Worm (Caenorhabditis elegans) whole organism, late embryonic: ENCODE data around the gene nlp-23.

ENCODE experiments used
- K02D7.2 ChIP-seq: sonication (generic microtip); optimal IDR thresholded peaks from 2 replicates; lab custom pipeline; 2017; ENCODE audit warnings: mild to moderate bottlenecking, missing genetic modification characterization, missing compliant biosample characterization
- K09A11.1 ChIP-seq: sonication (generic microtip); optimal IDR thresholded peaks from 2 replicates; lab custom pipeline; 2017; ENCODE audit warnings: antibody characterized with exemption, mild to moderate bottlenecking, missing genetic modification characterization, missing compliant biosample characterization; ENCODE audit not compliant: insufficient read depth
- Y22D7AL.16 ChIP-seq: sonication (generic microtip); optimal IDR thresholded peaks from 2 replicates; lab custom pipeline; 2016; ENCODE audit warnings: missing genetic modification characterization, missing compliant biosample characterization
- ceh-14 ChIP-seq: sonication (generic microtip); optimal IDR thresholded peaks from 2 replicates; lab custom pipeline; 2016; ENCODE audit warnings: missing genotype, missing genetic modification characterization, missing compliant biosample characterization
- ceh-18 ChIP-seq: sonication (generic microtip); optimal IDR thresholded peaks from 2 replicates; lab custom pipeline; 2016; ENCODE audit warnings: missing genetic modification characterization, missing compliant biosample characterization
- ceh-19 ChIP-seq: fragments of 200-800 bp; sonication (Bioruptor generic); optimal IDR thresholded peaks from 2 replicates; lab custom pipeline; 2018; ENCODE audit warnings: mild to moderate bottlenecking, missing genetic modification characterization, missing compliant biosample characterization
- ceh-2 ChIP-seq: sonication (generic microtip); optimal IDR thresholded peaks from 2 replicates; lab custom pipeline; 2016; ENCODE audit warnings: missing genotype, missing genetic modification characterization, missing compliant biosample characterization
- ceh-22 ChIP-seq: sonication (generic microtip); optimal IDR thresholded peaks from 2 replicates; lab custom pipeline; 2017; ENCODE audit warnings: missing biosample characterization, missing genetic modification characterization
- ceh-30 ChIP-seq: fragments of 150-350 bp; optimal IDR thresholded peaks from 2 replicates; lab custom pipeline; 2014; ENCODE audit warnings: missing biosample characterization, missing genetic modification characterization
- ceh-31 ChIP-seq: sonication (generic microtip); optimal IDR thresholded peaks from 2 replicates; lab custom pipeline; 2016; ENCODE audit warnings: missing genetic modification characterization, missing compliant biosample characterization
- ceh-9 ChIP-seq: sonication (generic microtip); optimal IDR thresholded peaks from 2 replicates; lab custom pipeline; 2016; ENCODE audit warnings: mild to moderate bottlenecking, missing genetic modification characterization, inconsistent platforms, missing compliant biosample characterization
- che-1 ChIP-seq: sonication (generic microtip); optimal IDR thresholded peaks from 2 replicates; lab custom pipeline; 2016; ENCODE audit warnings: mild to moderate bottlenecking, missing genetic modification characterization, missing compliant biosample characterization
- dmd-4 ChIP-seq: sonication (generic microtip); optimal IDR thresholded peaks from 2 replicates; lab custom pipeline; 2016; ENCODE audit warnings: borderline replicate concordance, missing genetic modification characterization, missing compliant biosample characterization
- elt-2 ChIP-seq: sonication (generic microtip); optimal IDR thresholded peaks from 2 replicates; lab custom pipeline; 2016; ENCODE audit warnings: missing genetic modification reagents, missing genetic modification characterization, missing compliant biosample characterization
- elt-4 ChIP-seq: sonication (generic microtip); optimal IDR thresholded peaks from 2 replicates; lab custom pipeline; 2016; ENCODE audit warnings: missing genetic modification characterization, missing compliant biosample characterization
- ets-4 ChIP-seq: sonication (generic microtip); optimal IDR thresholded peaks from 2 replicates; lab custom pipeline; 2016; ENCODE audit warnings: missing genetic modification characterization, missing compliant biosample characterization
- eyg-1 ChIP-seq: sonication (generic microtip); optimal IDR thresholded peaks from 2 replicates; lab custom pipeline; 2016; ENCODE audit warnings: missing genotype, missing genetic modification characterization, missing compliant biosample characterization
- fax-1 ChIP-seq: sonication (generic microtip); optimal IDR thresholded peaks from 2 replicates; lab custom pipeline; 2016; ENCODE audit warnings: missing genotype, missing genetic modification characterization, missing compliant biosample characterization
- fkh-6 ChIP-seq: sonication (generic microtip); optimal IDR thresholded peaks from 2 replicates; lab custom pipeline; 2016; ENCODE audit warnings: missing genetic modification characterization, missing compliant biosample characterization
- gmeb-2 ChIP-seq: sonication (generic microtip); optimal IDR thresholded peaks from 2 replicates; lab custom pipeline; 2016; ENCODE audit warnings: missing genetic modification characterization, inconsistent platforms, missing compliant biosample characterization
- hlh-13 ChIP-seq: fragments of 200-800 bp; sonication (Bioruptor generic); optimal IDR thresholded peaks from 2 replicates; lab custom pipeline; 2018; ENCODE audit warnings: mild to moderate bottlenecking, missing genetic modification characterization, missing compliant biosample characterization
- hlh-15 ChIP-seq: sonication (generic microtip); optimal IDR thresholded peaks from 2 replicates; lab custom pipeline; 2016; ENCODE audit warnings: missing genetic modification characterization, missing compliant biosample characterization
- hlh-30 ChIP-seq: sonication (generic microtip); optimal IDR thresholded peaks from 2 replicates; lab custom pipeline; 2017; ENCODE audit warnings: antibody characterized with exemption, missing genetic modification characterization, missing compliant biosample characterization; ENCODE audit not compliant: insufficient read depth
- hlh-8 ChIP-seq: sonication (generic microtip); optimal IDR thresholded peaks from 2 replicates; lab custom pipeline; 2016; ENCODE audit warnings: missing genotype, missing genetic modification characterization, missing compliant biosample characterization
- madf-2 ChIP-seq: sonication (generic microtip); optimal IDR thresholded peaks from 2 replicates; lab custom pipeline; 2017; ENCODE audit warnings: missing genetic modification characterization, missing compliant biosample characterization
- nhr-232 ChIP-seq: sonication (generic microtip); optimal IDR thresholded peaks from 2 replicates; lab custom pipeline; 2016; ENCODE audit warnings: missing genetic modification characterization, missing compliant biosample characterization
- npax-4 ChIP-seq: sonication (generic microtip); optimal IDR thresholded peaks from 2 replicates; lab custom pipeline; 2016; ENCODE audit warnings: missing genetic modification characterization, missing compliant biosample characterization
- pag-3 ChIP-seq: sonication (generic microtip); optimal IDR thresholded peaks from 2 replicates; lab custom pipeline; 2016; ENCODE audit warnings: missing compliant biosample characterization, missing genetic modification characterization, borderline replicate concordance
- pat-9 ChIP-seq: fragments of 200-800 bp; sonication (Bioruptor generic); optimal IDR thresholded peaks from 2 replicates; lab custom pipeline; 2018; ENCODE audit warnings: mild to moderate bottlenecking, missing genetic modification characterization, moderate library complexity, missing compliant biosample characterization
- pha-2 ChIP-seq: sonication (generic microtip); optimal IDR thresholded peaks from 2 replicates; lab custom pipeline; 2017; ENCODE audit warnings: mild to moderate bottlenecking, missing genetic modification characterization, missing compliant biosample characterization
- ref-2 ChIP-seq: sonication (generic microtip); optimal IDR thresholded peaks from 2 replicates; lab custom pipeline; 2016; ENCODE audit warnings: missing genetic modification characterization, missing compliant biosample characterization
- sdc-2 ChIP-seq: sonication (generic microtip); optimal IDR thresholded peaks from 2 replicates; lab custom pipeline; 2016; ENCODE audit warnings: missing genotype, missing genetic modification characterization, missing compliant biosample characterization
- unc-55 ChIP-seq: sonication (generic microtip); optimal IDR thresholded peaks from 2 replicates; lab custom pipeline; 2017; ENCODE audit warnings: missing biosample characterization, missing genetic modification reagents, missing genetic modification characterization
- zip-5 ChIP-seq: sonication (generic microtip); optimal IDR thresholded peaks from 2 replicates; lab custom pipeline; 2016; ENCODE audit warnings: missing genetic modification characterization, missing compliant biosample characterization
- ztf-16 ChIP-seq: sonication (generic microtip); optimal IDR thresholded peaks from 2 replicates; lab custom pipeline; 2017; ENCODE audit warnings: missing genetic modification characterization, missing compliant biosample characterization

nlp-23 gene

DNA sequence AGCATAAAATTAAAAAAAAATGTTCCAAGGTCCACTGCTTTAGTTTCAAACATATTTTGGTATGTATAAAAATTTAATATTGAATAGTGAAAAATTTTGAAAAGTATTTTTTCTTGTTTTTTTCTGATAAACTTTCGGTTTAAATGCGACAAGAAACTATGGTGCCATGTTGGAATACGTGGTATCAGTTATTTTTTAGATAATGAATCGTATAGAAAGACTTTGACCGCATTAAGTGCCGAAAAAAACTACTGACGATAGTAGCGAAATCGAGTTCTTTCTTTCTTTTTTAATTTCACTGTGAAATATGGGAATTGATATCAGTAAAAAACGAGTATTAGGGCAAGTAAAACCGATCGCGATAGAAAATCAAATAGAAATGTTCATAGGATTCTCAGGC, 23.1 kb upstream of the nlp-23 start, which contains the start of gene T24D8.6:
Gene T24D8.6 (minus strand): TSS at position 101 of the 400 bp plus-strand sequence.
- no peak for TF ChIP-seq ceh-31 (tag; lab: Kevin White, UChicago)
- TF ChIP-seq ceh-22 (tag; lab: Kevin White, UChicago) = no peak
- no peak for TF ChIP-seq ref-2 (tag; lab: Kevin White, UChicago)
- no peak for TF ChIP-seq madf-2 (tag; lab: Kevin White, UChicago)
- TF ChIP-seq fkh-6 (tag; lab: Kevin White, UChicago) = no peak
- no peak for TF ChIP-seq pha-2 (tag; lab: Kevin White, UChicago)
- no peak for TF ChIP-seq ceh-2 (tag; lab: Kevin White, UChicago)
- no peak for TF ChIP-seq gmeb-2 (tag; lab: Kevin White, UChicago)
- no peak for TF ChIP-seq K09A11.1
- TF ChIP-seq ceh-19 (GFP tag; lab: Kevin White, UChicago) = no peak
- no peak for TF ChIP-seq ceh-14

ce11 chrX:2364703-2365299, 22.0 kb upstream of the nlp-23 start:
- peak; percentile 97 for TF ChIP-seq sdc-2
- TF ChIP-seq pat-9 (tag; lab: Kevin White, UChicago) = no peak
- no peak for TF ChIP-seq fax-1 (tag; lab: Kevin White, UChicago)

ce11 chrX:2362872-2363271, 20.1 kb upstream of the nlp-23 start:
- no peak for TF ChIP-seq ceh-30
- TF ChIP-seq ceh-19 (GFP tag; lab: Kevin White, UChicago) = no peak
- no peak for TF ChIP-seq Y22D7AL.16
- TF ChIP-seq K02D7.2 (tag; lab: Kevin White, UChicago) = no peak
- TF ChIP-seq hlh-8 (tag; lab: Kevin White, UChicago) = no peak
- no peak for TF ChIP-seq hlh-15 (tag; lab: Kevin White, UChicago)
- no peak for TF ChIP-seq ceh-9 (tag; lab: Kevin White, UChicago)
- TF ChIP-seq che-1 (tag; lab: Kevin White, UChicago) = no peak
- TF ChIP-seq nhr-232 (tag; lab: Kevin White, UChicago) = no peak
- no peak for TF ChIP-seq dmd-4 (tag; lab: Kevin White, UChicago)
- no peak for TF ChIP-seq ets-4 (tag; lab: Kevin White, UChicago)
- TF ChIP-seq hlh-30 (tag; lab: Kevin White, UChicago) = no peak

DNA sequence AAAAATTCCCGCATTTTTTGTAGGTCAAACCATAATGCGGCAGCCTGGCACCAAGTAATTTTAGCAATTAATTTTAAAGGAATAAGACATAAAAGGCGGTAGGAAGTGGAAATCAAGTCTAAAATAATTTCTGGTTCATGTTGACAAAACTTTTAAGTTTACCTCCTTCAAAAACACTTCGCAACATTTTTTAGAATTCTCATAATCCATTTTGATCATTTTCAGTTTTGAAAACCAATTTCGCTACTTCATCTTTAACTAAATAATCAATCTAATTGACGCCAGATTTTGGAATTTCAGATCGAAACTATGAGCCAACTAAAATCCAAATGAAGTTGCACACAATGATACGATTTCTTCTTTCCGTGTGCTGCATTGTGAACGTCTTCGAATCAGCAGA, 17.0 kb upstream of the nlp-23 start, which contains the start of gene lgc-40:
Gene lgc-40 (plus strand): TSS at position 301 of the 400 bp plus-strand sequence.
- TF ChIP-seq ztf-16 (tag; lab: Kevin White, UChicago) = no peak
- TF ChIP-seq zip-5 (tag; lab: Kevin White, UChicago) = no peak
- no peak for TF ChIP-seq fax-1 (tag; lab: Kevin White, UChicago)
- no peak for TF ChIP-seq madf-2 (tag; lab: Kevin White, UChicago)
- no peak for TF ChIP-seq elt-4 (tag; lab: Kevin White, UChicago)
- TF ChIP-seq ceh-22 (tag; lab: Kevin White, UChicago) = no peak
- TF ChIP-seq npax-4 = no peak
- no peak for TF ChIP-seq eyg-1
- TF ChIP-seq che-1 (tag; lab: Kevin White, UChicago) = no peak
- TF ChIP-seq pag-3 = no peak

- no peak for TF ChIP-seq elt-2 (tag; lab: Kevin White, UChicago)
These were observed 10.2 kb upstream of the nlp-23 start for ce11 chrX:2352929-2353328.

DNA sequence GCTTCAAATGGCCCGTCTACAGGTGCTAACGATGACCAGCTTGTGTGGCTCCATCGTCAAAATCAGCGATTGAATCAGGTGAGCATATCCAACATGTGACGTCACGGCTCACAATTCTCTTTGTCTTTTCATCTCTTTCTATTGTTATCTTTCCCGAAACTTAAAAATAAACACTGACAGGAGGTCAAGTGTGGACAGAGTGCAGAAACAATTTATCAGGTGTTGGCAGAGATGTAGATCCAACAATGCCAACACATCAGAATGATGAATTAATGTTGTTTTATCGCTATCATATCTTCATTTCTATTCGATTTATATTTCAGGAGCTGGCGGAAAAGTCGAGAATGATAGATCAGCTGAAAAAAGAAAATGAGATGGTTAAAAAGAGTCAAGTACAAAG, 5.2 kb upstream of the nlp-23 start:
- TF ChIP-seq hlh-13 (GFP tag; lab: Kevin White, UChicago) = no peak
- peak; percentile 8 for TF ChIP-seq ceh-18
- TF ChIP-seq unc-55 (GFP tag; lab: Kevin White, UChicago) = peak; percentile 47
